Worm (Caenorhabditis elegans) whole organism, late embryonic: ENCODE measurements around the gene T04B2.7.

Source experiments
- K02D7.2 ChIP-seq: sonication (generic microtip); optimal IDR thresholded peaks from 2 replicates; lab custom pipeline; 2017; ENCODE audit warnings: mild to moderate bottlenecking, missing genetic modification characterization, missing compliant biosample characterization
- ama-1 ChIP-seq: fragments of 150-350 bp; optimal IDR thresholded peaks from 2 replicates; lab custom pipeline; 2014
- eyg-1 ChIP-seq: sonication (generic microtip); optimal IDR thresholded peaks from 2 replicates; lab custom pipeline; 2016; ENCODE audit warnings: missing genotype, missing genetic modification characterization, missing compliant biosample characterization
- gmeb-2 ChIP-seq: sonication (generic microtip); optimal IDR thresholded peaks from 2 replicates; lab custom pipeline; 2016; ENCODE audit warnings: missing genetic modification characterization, inconsistent platforms, missing compliant biosample characterization
- tbx-2 ChIP-seq: sonication (generic microtip); optimal IDR thresholded peaks from 2 replicates; lab custom pipeline; 2016; ENCODE audit warnings: missing genetic modification characterization, missing compliant biosample characterization

- no peak for TF ChIP-seq gmeb-2 (tag; lab: Kevin White, UChicago)
- no peak for TF ChIP-seq tbx-2 (tag; lab: Kevin White, UChicago)
- TF ChIP-seq eyg-1, result no peak
- TF ChIP-seq K02D7.2 (tag; lab: Kevin White, UChicago), result no peak
- TF ChIP-seq ama-1 (lab: Kevin White, UChicago), result no peak
Measured at ce11 chrIV:10042881-10043280, 13.2 kb downstream of the T04B2.7 start, which contains the start of gene frk-1.
